Worm (Caenorhabditis elegans) whole organism, early embryonic: ENCODE measurements around the gene gop-1.

ENCODE experiments used
- B0310.2 ChIP-seq: sonication (generic microtip); optimal IDR thresholded peaks from 2 replicates; lab custom pipeline; 2016; ENCODE audit warnings: mild to moderate bottlenecking, missing genetic modification characterization, missing compliant biosample characterization
- F13C5.2 ChIP-seq: sonication (generic microtip); optimal IDR thresholded peaks from 2 replicates; lab custom pipeline; 2017; ENCODE audit warnings: mild to moderate bottlenecking, missing genetic modification characterization, inconsistent platforms, missing compliant biosample characterization
- aly-1 ChIP-seq: sonication (generic microtip); optimal IDR thresholded peaks from 2 replicates; lab custom pipeline; 2016; ENCODE audit warnings: missing genetic modification characterization, missing compliant biosample characterization
- ama-1 ChIP-seq: fragments of 150-350 bp; optimal IDR thresholded peaks from 2 replicates; lab custom pipeline; 2014
- ceh-13 ChIP-seq: fragments of 200-800 bp; sonication (Bioruptor generic); optimal IDR thresholded peaks from 2 replicates; lab custom pipeline; 2018; ENCODE audit warnings: mild to moderate bottlenecking, missing genetic modification characterization, missing compliant biosample characterization
- ceh-36 ChIP-seq: sonication (generic microtip); optimal IDR thresholded peaks from 2 replicates; lab custom pipeline; 2016; ENCODE audit warnings: missing genetic modification characterization, inconsistent platforms, missing compliant biosample characterization
- ets-7 ChIP-seq: sonication (generic microtip); optimal IDR thresholded peaks from 2 replicates; lab custom pipeline; 2016; ENCODE audit warnings: missing genotype, missing genetic modification characterization, missing compliant biosample characterization
- flt-1 ChIP-seq: fragments of 200-800 bp; sonication (Bioruptor generic); IDR thresholded peaks from 2 replicates; pipeline ENCODE4 v1.3.6; 2022; ENCODE audit warnings: missing genetic modification characterization, missing compliant biosample characterization
- hmbx-1 ChIP-seq: sonication (generic microtip); optimal IDR thresholded peaks from 2 replicates; lab custom pipeline; 2016; ENCODE audit warnings: mild to moderate bottlenecking, missing genetic modification characterization, missing compliant biosample characterization
- hmg-4 ChIP-seq: fragments of 200-800 bp; sonication (Bioruptor generic); optimal IDR thresholded peaks from 2 replicates; lab custom pipeline; 2018; ENCODE audit warnings: mild to moderate bottlenecking, missing genetic modification characterization, missing compliant biosample characterization
- hnd-1 ChIP-seq: sonication (generic microtip); optimal IDR thresholded peaks from 2 replicates; lab custom pipeline; 2016; ENCODE audit warnings: missing genetic modification characterization, missing compliant biosample characterization
- pes-1 ChIP-seq: fragments of 200-800 bp; sonication (Bioruptor generic); IDR thresholded peaks from 2 replicates; pipeline ENCODE4 v1.3.6; 2022; ENCODE audit warnings: missing genetic modification reagents, missing genetic modification characterization, missing compliant biosample characterization
- scrt-1 ChIP-seq: fragments of 200-800 bp; sonication (Bioruptor generic); IDR thresholded peaks from 2 replicates; pipeline ENCODE4 v1.3.6; 2022; ENCODE audit warnings: missing genetic modification characterization, missing compliant biosample characterization
- sea-1 ChIP-seq: fragments of 200-800 bp; sonication (Bioruptor generic); conservative IDR thresholded peaks from 2 replicates; pipeline ENCODE4 v1.3.6; 2022; ENCODE audit warnings: missing genetic modification characterization, missing compliant biosample characterization
- tbx-11 ChIP-seq: fragments of 200-800 bp; sonication (Bioruptor generic); IDR thresholded peaks from 2 replicates; pipeline ENCODE4 v1.3.6; 2022; ENCODE audit warnings: missing genetic modification characterization, missing compliant biosample characterization
- tbx-37 ChIP-seq: fragments of 200-800 bp; sonication (Bioruptor generic); conservative IDR thresholded peaks from 2 replicates; pipeline ENCODE4 v1.3.6; 2022; ENCODE audit warnings: missing genetic modification reagents, missing genetic modification characterization, missing compliant biosample characterization
- tra-4 ChIP-seq: sonication (generic microtip); optimal IDR thresholded peaks from 2 replicates; lab custom pipeline; 2017; ENCODE audit warnings: missing genetic modification characterization, missing compliant biosample characterization

Gene gop-1

DNA sequence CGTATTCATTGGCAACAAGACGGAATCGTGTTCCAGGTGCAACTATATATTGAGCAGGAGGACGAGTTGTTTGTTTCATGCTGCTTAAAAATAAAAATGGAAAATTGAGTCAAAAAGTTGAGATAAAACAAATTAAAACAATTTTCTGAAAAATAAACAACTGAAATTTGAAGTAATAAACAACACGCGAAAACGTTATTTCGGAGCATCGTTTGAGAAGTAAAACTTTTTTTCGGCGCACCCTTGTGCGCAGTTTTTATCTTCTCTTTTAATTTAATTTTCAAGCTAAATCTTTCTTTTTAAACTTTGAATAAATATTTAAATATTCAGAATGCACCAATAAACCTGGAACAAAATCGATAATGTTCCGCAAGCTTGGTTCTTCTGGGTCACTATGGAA is at the start of gene gop-1, which contains the start of gene sumv-1:
Gene gop-1, plus strand, starts transcription at position 331 of the 400 bp plus-strand sequence.
Gene sumv-1, minus strand, starts transcription at position 80 of the 400 bp plus-strand sequence.
- TF ChIP-seq scrt-1 (GFP tag; lab: Robert Waterston, UW) (no peak), ama-1 (no peak), tra-4 (tag; lab: Kevin White, UChicago) (no peak), B0310.2 (no peak), tbx-11 (GFP tag; lab: Robert Waterston, UW) (no peak), ceh-36 (tag; lab: Kevin White, UChicago) (no peak), F13C5.2 (tag; lab: Kevin White, UChicago) (no peak), pes-1 (GFP tag; lab: Robert Waterston, UW) (no peak), hnd-1 (no peak), ets-7 (tag; lab: Kevin White, UChicago) (no peak), flt-1 (GFP tag; lab: Robert Waterston, UW) (no peak), sea-1 (GFP tag; lab: Robert Waterston, UW) (no peak), ceh-13 (no peak), tbx-37 (GFP tag; lab: Robert Waterston, UW) (no peak), aly-1 (tag; lab: Kevin White, UChicago) (no peak), hmbx-1 (tag; lab: Kevin White, UChicago) (no peak), hmg-4 (GFP tag; lab: Kevin White, UChicago) (no peak)

DNA sequence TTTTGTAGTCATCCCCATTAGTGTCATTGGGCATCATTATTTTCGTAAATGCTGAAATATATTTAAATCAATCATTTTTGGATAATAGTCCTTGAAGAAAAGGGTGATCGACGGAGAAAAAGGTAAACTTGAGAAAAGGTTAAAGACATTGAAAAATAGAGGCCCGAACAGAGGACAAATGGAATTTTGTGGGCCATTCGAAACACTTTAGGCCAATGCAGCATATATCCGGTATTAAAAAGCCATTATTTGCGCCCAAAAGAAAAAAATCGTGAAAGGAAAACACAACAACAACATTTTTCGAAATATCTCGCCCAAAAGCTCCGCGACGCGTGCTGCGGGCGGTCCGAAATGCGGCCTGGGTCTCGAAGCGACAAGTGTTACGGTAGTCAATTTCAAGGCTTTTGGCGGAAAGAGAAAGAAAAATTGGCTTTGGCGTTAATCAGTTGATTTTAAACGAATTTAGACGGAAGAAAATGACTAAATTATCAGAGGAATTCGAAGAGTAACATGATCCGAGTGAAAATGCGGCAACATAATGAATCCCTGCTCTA is 47.3 kb upstream of the gop-1 start, which contains the start of gene morc-1:
Gene morc-1, minus strand, starts transcription at position 51 of the 554 bp plus-strand sequence.
- TF ChIP-seq ama-1 (no peak), ets-7 (tag; lab: Kevin White, UChicago) (no peak), ceh-13 (no peak), hmg-4 (GFP tag; lab: Kevin White, UChicago) (no peak), tbx-37 (GFP tag; lab: Robert Waterston, UW) (no peak), flt-1 (GFP tag; lab: Robert Waterston, UW) (no peak), scrt-1 (GFP tag; lab: Robert Waterston, UW) (0 out of 2 replicates have a peak, but pooled peaks have one; percentile 9)

DNA sequence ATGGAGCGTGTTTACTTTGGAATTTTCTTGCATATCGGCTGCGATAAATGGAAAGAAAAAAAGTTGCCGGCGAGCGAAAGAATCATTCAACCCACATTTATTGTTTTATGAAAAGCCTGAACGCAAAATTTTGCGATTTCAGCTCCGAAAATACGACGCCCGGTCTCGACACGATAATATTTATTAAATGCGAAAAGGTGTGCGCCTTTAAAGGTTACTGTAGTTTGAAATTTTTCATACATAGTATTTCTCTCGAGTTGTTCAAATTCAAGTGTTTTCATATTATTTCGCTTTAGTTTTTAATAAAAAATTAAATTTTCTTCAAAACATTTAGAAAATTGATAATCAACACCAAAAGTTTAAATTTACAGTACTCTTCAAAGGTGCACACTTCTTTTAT is 45.2 kb upstream of the gop-1 start, which contains the start of gene syx-16:
Gene syx-16, minus strand, starts transcription at position 118 of the 400 bp plus-strand sequence.
- TF ChIP-seq hnd-1 (no peak), ceh-36 (tag; lab: Kevin White, UChicago) (no peak), ceh-13 (no peak), B0310.2 (no peak), tbx-11 (GFP tag; lab: Robert Waterston, UW) (no peak), flt-1 (GFP tag; lab: Robert Waterston, UW) (no peak), F13C5.2 (tag; lab: Kevin White, UChicago) (no peak), pes-1 (GFP tag; lab: Robert Waterston, UW) (no peak), tra-4 (tag; lab: Kevin White, UChicago) (no peak), hmbx-1 (tag; lab: Kevin White, UChicago) (no peak), ama-1 (no peak), ets-7 (tag; lab: Kevin White, UChicago) (no peak), hmg-4 (GFP tag; lab: Kevin White, UChicago) (no peak), sea-1 (GFP tag; lab: Robert Waterston, UW) (no peak)

DNA sequence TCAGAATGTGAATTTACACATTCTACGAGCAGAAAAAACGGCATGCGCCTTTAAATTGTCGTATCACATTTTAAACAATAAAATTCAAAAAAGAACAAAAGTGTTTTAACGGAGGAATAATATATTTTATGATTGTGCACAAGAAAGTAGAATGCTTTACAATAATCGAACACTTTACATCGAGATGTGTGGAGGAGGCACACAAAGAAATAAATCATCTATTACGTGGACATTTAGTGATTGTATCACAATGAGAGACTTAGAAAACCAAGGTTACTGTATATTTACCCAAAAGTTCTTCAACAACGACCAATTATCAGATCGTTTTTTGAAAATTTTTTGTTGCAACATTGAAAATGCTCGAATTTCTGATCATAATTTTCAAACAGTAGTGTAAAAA is 44.0 kb upstream of the gop-1 start:
- no peak for TF ChIP-seq sea-1 (GFP tag; lab: Robert Waterston, UW)
- no peak for TF ChIP-seq pes-1 (GFP tag; lab: Robert Waterston, UW)
- TF ChIP-seq F13C5.2 (tag; lab: Kevin White, UChicago), result no peak
- TF ChIP-seq B0310.2, result no peak

DNA sequence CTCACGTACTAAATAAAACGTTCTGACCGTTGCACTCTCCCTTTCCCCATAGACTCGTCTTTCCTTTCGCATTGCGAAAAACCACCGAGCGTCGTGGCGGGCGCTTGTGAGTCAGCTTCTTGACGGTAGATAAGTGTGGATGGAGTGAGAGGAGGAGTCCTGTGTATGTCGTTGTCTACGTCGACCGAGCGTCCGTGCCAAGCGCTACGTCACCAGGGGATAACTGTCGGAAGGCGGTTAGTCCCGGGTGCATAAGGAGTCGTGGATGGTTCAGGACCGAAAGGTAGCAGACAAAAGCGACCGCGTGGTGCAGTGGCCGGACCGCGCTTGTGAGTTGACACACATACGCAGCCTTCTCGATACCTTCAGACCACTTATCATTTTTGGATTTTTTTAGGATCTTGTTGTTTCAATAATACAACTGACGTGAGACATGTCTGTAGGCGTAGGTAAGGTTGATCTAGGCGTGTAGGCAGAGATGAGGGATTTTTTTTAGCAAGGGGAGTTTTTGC is 43.0 kb upstream of the gop-1 start:
- TF ChIP-seq aly-1 (tag; lab: Kevin White, UChicago), result peak; percentile 90
- TF ChIP-seq pes-1 (GFP tag; lab: Robert Waterston, UW), result peak; percentile 84
- peak; percentile 80 for TF ChIP-seq flt-1 (GFP tag; lab: Robert Waterston, UW)
- peak; percentile 76 for TF ChIP-seq sea-1 (GFP tag; lab: Robert Waterston, UW)
- peak; percentile 75 for TF ChIP-seq scrt-1 (GFP tag; lab: Robert Waterston, UW)
- TF ChIP-seq hmbx-1 (tag; lab: Kevin White, UChicago), result peak; percentile 16
- peak; percentile 55 for TF ChIP-seq ets-7 (tag; lab: Kevin White, UChicago)
- peak; percentile 63 for TF ChIP-seq B0310.2
- TF ChIP-seq ceh-13, result peak; percentile 47
- peak; percentile 26 for TF ChIP-seq hnd-1
- peak; percentile 93 for TF ChIP-seq hmg-4 (GFP tag; lab: Kevin White, UChicago)
- peak; percentile 40 for TF ChIP-seq tbx-37 (GFP tag; lab: Robert Waterston, UW)
- peak; percentile 66 for TF ChIP-seq F13C5.2 (tag; lab: Kevin White, UChicago)

DNA sequence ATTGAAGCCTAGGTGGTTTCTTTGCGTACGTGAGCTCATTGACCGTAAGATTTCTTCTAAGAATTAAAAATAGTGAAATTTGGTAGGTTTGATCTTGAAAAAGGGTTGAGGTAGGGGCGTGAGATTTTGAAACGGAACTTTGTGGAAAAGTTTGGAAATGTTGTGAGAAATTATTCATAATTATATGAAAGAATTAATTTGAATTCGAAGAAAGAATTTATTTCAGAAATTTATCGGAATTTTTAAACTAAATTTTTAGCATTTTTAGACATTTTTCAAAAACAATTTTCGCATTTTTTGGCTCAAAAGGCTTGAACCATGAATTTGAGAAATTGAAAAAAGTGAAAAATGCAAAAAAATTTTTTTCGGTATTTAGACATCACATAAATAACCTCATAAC is 40.1 kb upstream of the gop-1 start:
- no peak for TF ChIP-seq tbx-37 (GFP tag; lab: Robert Waterston, UW)
- no peak for TF ChIP-seq F13C5.2 (tag; lab: Kevin White, UChicago)
- no peak for TF ChIP-seq sea-1 (GFP tag; lab: Robert Waterston, UW)
- no peak for TF ChIP-seq aly-1 (tag; lab: Kevin White, UChicago)
- no peak for TF ChIP-seq tra-4 (tag; lab: Kevin White, UChicago)
- no peak for TF ChIP-seq flt-1 (GFP tag; lab: Robert Waterston, UW)
- no peak for TF ChIP-seq ets-7 (tag; lab: Kevin White, UChicago)
- TF ChIP-seq ama-1, result no peak
- no peak for TF ChIP-seq B0310.2
- TF ChIP-seq hnd-1, result no peak
- TF ChIP-seq ceh-13, result no peak
- no peak for TF ChIP-seq tbx-11 (GFP tag; lab: Robert Waterston, UW)
- no peak for TF ChIP-seq hmbx-1 (tag; lab: Kevin White, UChicago)
- TF ChIP-seq scrt-1 (GFP tag; lab: Robert Waterston, UW), result no peak
- no peak for TF ChIP-seq pes-1 (GFP tag; lab: Robert Waterston, UW)

DNA sequence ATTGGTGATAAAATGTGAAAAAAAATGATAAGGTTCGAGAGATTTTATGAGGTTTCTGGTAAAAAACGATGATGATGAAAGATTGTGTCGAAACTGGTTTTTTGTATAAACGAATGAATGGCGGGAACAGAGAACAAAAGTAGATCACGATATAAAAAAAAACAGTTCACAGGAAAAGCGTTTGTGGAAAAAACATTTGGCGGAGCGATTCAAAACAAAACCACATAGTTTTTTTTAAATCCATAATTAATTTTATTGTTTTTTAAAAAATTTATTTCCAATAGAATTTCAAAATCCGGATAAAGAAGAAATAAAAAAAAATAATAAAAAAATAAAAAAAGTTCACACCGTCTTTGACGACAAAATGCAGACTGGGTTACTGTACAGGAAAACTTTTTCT is 38.9 kb upstream of the gop-1 start, which contains the start of gene ZC155.4:
Gene ZC155.4, minus strand, starts transcription at position 101 of the 400 bp plus-strand sequence.
- no peak for TF ChIP-seq flt-1 (GFP tag; lab: Robert Waterston, UW)
- TF ChIP-seq ceh-13, result no peak
- no peak for TF ChIP-seq ets-7 (tag; lab: Kevin White, UChicago)
- no peak for TF ChIP-seq hnd-1
- no peak for TF ChIP-seq B0310.2
- no peak for TF ChIP-seq hmbx-1 (tag; lab: Kevin White, UChicago)
- TF ChIP-seq F13C5.2 (tag; lab: Kevin White, UChicago), result no peak
- no peak for TF ChIP-seq tbx-11 (GFP tag; lab: Robert Waterston, UW)
